Worm (Caenorhabditis elegans) whole organism, late embryonic: ENCODE results near the gene sma-5.

Source experiments
- F13H6.1 ChIP-seq: sonication (generic microtip); optimal IDR thresholded peaks from 2 replicates; lab custom pipeline; 2016; ENCODE audit warnings: missing genetic modification characterization, missing compliant biosample characterization
- K09A11.1 ChIP-seq: sonication (generic microtip); optimal IDR thresholded peaks from 2 replicates; lab custom pipeline; 2017; ENCODE audit warnings: antibody characterized with exemption, mild to moderate bottlenecking, missing genetic modification characterization, missing compliant biosample characterization; ENCODE audit not compliant: insufficient read depth
- Y22D7AL.16 ChIP-seq: sonication (generic microtip); optimal IDR thresholded peaks from 2 replicates; lab custom pipeline; 2016; ENCODE audit warnings: missing genetic modification characterization, missing compliant biosample characterization
- ama-1 ChIP-seq: fragments of 150-350 bp; optimal IDR thresholded peaks from 2 replicates; lab custom pipeline; 2014
- ceh-22 ChIP-seq: sonication (generic microtip); optimal IDR thresholded peaks from 2 replicates; lab custom pipeline; 2017; ENCODE audit warnings: missing biosample characterization, missing genetic modification characterization
- ceh-24 ChIP-seq: sonication (generic microtip); optimal IDR thresholded peaks from 2 replicates; lab custom pipeline; 2016; ENCODE audit warnings: mild to moderate bottlenecking, missing genetic modification characterization, missing compliant biosample characterization
- ceh-30 ChIP-seq: fragments of 150-350 bp; optimal IDR thresholded peaks from 2 replicates; lab custom pipeline; 2014; ENCODE audit warnings: missing biosample characterization, missing genetic modification characterization
- ceh-31 ChIP-seq: sonication (generic microtip); optimal IDR thresholded peaks from 2 replicates; lab custom pipeline; 2016; ENCODE audit warnings: missing genetic modification characterization, missing compliant biosample characterization
- ceh-34 ChIP-seq: sonication (generic microtip); optimal IDR thresholded peaks from 2 replicates; lab custom pipeline; 2016; ENCODE audit warnings: mild to moderate bottlenecking, missing genetic modification characterization, missing compliant biosample characterization
- ceh-45 ChIP-seq: fragments of 200-800 bp; sonication (Bioruptor generic); IDR thresholded peaks from 2 replicates; pipeline ENCODE4 v1.3.6; 2022; ENCODE audit warnings: missing genetic modification reagents, missing genetic modification characterization, missing compliant biosample characterization
- ceh-48 ChIP-seq: sonication (generic microtip); optimal IDR thresholded peaks from 2 replicates; lab custom pipeline; 2016; ENCODE audit warnings: missing genetic modification characterization, inconsistent platforms, missing compliant biosample characterization
- ceh-9 ChIP-seq: sonication (generic microtip); optimal IDR thresholded peaks from 2 replicates; lab custom pipeline; 2016; ENCODE audit warnings: mild to moderate bottlenecking, missing genetic modification characterization, inconsistent platforms, missing compliant biosample characterization
- dve-1 ChIP-seq: sonication (generic microtip); optimal IDR thresholded peaks from 2 replicates; lab custom pipeline; 2017; ENCODE audit warnings: antibody characterized with exemption, mild to moderate bottlenecking, missing genetic modification characterization, missing compliant biosample characterization
- elt-2 ChIP-seq: sonication (generic microtip); optimal IDR thresholded peaks from 2 replicates; lab custom pipeline; 2016; ENCODE audit warnings: missing genetic modification reagents, missing genetic modification characterization, missing compliant biosample characterization
- eyg-1 ChIP-seq: sonication (generic microtip); optimal IDR thresholded peaks from 2 replicates; lab custom pipeline; 2016; ENCODE audit warnings: missing genotype, missing genetic modification characterization, missing compliant biosample characterization
- fkh-10 ChIP-seq: fragments of 150-350 bp; optimal IDR thresholded peaks from 2 replicates; lab custom pipeline; 2014; ENCODE audit warnings: missing biosample characterization, missing genetic modification reagents, missing genetic modification characterization
- fkh-6 ChIP-seq: sonication (generic microtip); optimal IDR thresholded peaks from 2 replicates; lab custom pipeline; 2016; ENCODE audit warnings: missing genetic modification characterization, missing compliant biosample characterization
- gmeb-2 ChIP-seq: sonication (generic microtip); optimal IDR thresholded peaks from 2 replicates; lab custom pipeline; 2016; ENCODE audit warnings: missing genetic modification characterization, inconsistent platforms, missing compliant biosample characterization
- hlh-15 ChIP-seq: sonication (generic microtip); optimal IDR thresholded peaks from 2 replicates; lab custom pipeline; 2016; ENCODE audit warnings: missing genetic modification characterization, missing compliant biosample characterization
- hlh-6 ChIP-seq: sonication (generic microtip); optimal IDR thresholded peaks from 2 replicates; lab custom pipeline; 2016; ENCODE audit warnings: missing genotype, missing genetic modification characterization, missing compliant biosample characterization
- hlh-8 ChIP-seq: sonication (generic microtip); optimal IDR thresholded peaks from 2 replicates; lab custom pipeline; 2016; ENCODE audit warnings: missing genotype, missing genetic modification characterization, missing compliant biosample characterization
- madf-2 ChIP-seq: sonication (generic microtip); optimal IDR thresholded peaks from 2 replicates; lab custom pipeline; 2017; ENCODE audit warnings: missing genetic modification characterization, missing compliant biosample characterization
- mec-3 ChIP-seq: sonication (generic microtip); optimal IDR thresholded peaks from 2 replicates; lab custom pipeline; 2016; ENCODE audit warnings: borderline replicate concordance, missing genetic modification characterization, missing compliant biosample characterization
- nfya-1 ChIP-seq: sonication (generic microtip); optimal IDR thresholded peaks from 2 replicates; lab custom pipeline; 2017; ENCODE audit warnings: missing genetic modification characterization, mild to moderate bottlenecking, missing compliant biosample characterization, antibody characterized with exemption, moderate library complexity
- npax-4 ChIP-seq: sonication (generic microtip); optimal IDR thresholded peaks from 2 replicates; lab custom pipeline; 2016; ENCODE audit warnings: missing genetic modification characterization, missing compliant biosample characterization
- odd-2 ChIP-seq: sonication (generic microtip); optimal IDR thresholded peaks from 2 replicates; lab custom pipeline; 2017; ENCODE audit warnings: antibody characterized with exemption, mild to moderate bottlenecking, missing genetic modification characterization, missing compliant biosample characterization
- pag-3 ChIP-seq: sonication (generic microtip); optimal IDR thresholded peaks from 2 replicates; lab custom pipeline; 2016; ENCODE audit warnings: missing compliant biosample characterization, missing genetic modification characterization, borderline replicate concordance
- pat-9 ChIP-seq: fragments of 200-800 bp; sonication (Bioruptor generic); optimal IDR thresholded peaks from 2 replicates; lab custom pipeline; 2018; ENCODE audit warnings: mild to moderate bottlenecking, missing genetic modification characterization, moderate library complexity, missing compliant biosample characterization
- pax-1 ChIP-seq: fragments of 150-350 bp; optimal IDR thresholded peaks from 2 replicates; lab custom pipeline; 2014; ENCODE audit warnings: missing biosample characterization, missing genetic modification characterization
- pha-2 ChIP-seq: sonication (generic microtip); optimal IDR thresholded peaks from 2 replicates; lab custom pipeline; 2017; ENCODE audit warnings: mild to moderate bottlenecking, missing genetic modification characterization, missing compliant biosample characterization
- pqm-1 ChIP-seq: sonication (generic microtip); optimal IDR thresholded peaks from 2 replicates; lab custom pipeline; 2016; ENCODE audit warnings: missing genetic modification characterization, missing compliant biosample characterization
- pros-1 ChIP-seq: fragments of 150-350 bp; optimal IDR thresholded peaks from 2 replicates; lab custom pipeline; 2014; ENCODE audit warnings: missing biosample characterization, missing genetic modification reagents, missing genetic modification characterization
- ref-2 ChIP-seq: sonication (generic microtip); optimal IDR thresholded peaks from 2 replicates; lab custom pipeline; 2016; ENCODE audit warnings: missing genetic modification characterization, missing compliant biosample characterization
- rnt-1 ChIP-seq: sonication (generic microtip); optimal IDR thresholded peaks from 2 replicates; lab custom pipeline; 2016; ENCODE audit warnings: missing genetic modification characterization, missing compliant biosample characterization
- sox-2 ChIP-seq: fragments of 200-800 bp; sonication (Bioruptor generic); IDR thresholded peaks from 2 replicates; pipeline ENCODE4 v1.3.6; 2022; ENCODE audit warnings: missing genetic modification reagents, missing genetic modification characterization, missing compliant biosample characterization
- sox-4 ChIP-seq: sonication (generic microtip); optimal IDR thresholded peaks from 2 replicates; lab custom pipeline; 2017; ENCODE audit warnings: mild to moderate bottlenecking, missing genetic modification characterization, inconsistent platforms, missing compliant biosample characterization
- syd-9 ChIP-seq: sonication (generic microtip); optimal IDR thresholded peaks from 2 replicates; lab custom pipeline; 2016; ENCODE audit warnings: mild to moderate bottlenecking, missing genetic modification characterization, moderate library complexity, missing compliant biosample characterization
- ttx-3 ChIP-seq: sonication (generic microtip); optimal IDR thresholded peaks from 2 replicates; lab custom pipeline; 2016; ENCODE audit warnings: missing genetic modification reagents, missing genetic modification characterization, missing compliant biosample characterization
- unc-3 ChIP-seq, 2 experiments: fragments of 200-800 bp in 1 of 2; sonication (Bioruptor generic) in 1 of 2; sonication (generic microtip) in 1 of 2; conservative IDR thresholded peaks in 1 of 2; optimal IDR thresholded peaks in 1 of 2; 2 replicates each; pipeline versions ENCODE4 v1.3.6 to Lab custom; 2016 to 2022; ENCODE audit warnings: missing compliant biosample characterization in 2 of 2, missing genetic modification characterization in 2 of 2, missing genetic modification reagents in 1 of 2
- unc-86 ChIP-seq: sonication (generic microtip); optimal IDR thresholded peaks from 2 replicates; lab custom pipeline; 2016; ENCODE audit warnings: missing genetic modification characterization, missing compliant biosample characterization
- zip-5 ChIP-seq: sonication (generic microtip); optimal IDR thresholded peaks from 2 replicates; lab custom pipeline; 2016; ENCODE audit warnings: missing genetic modification characterization, missing compliant biosample characterization
- ztf-16 ChIP-seq: sonication (generic microtip); optimal IDR thresholded peaks from 2 replicates; lab custom pipeline; 2017; ENCODE audit warnings: missing genetic modification characterization, missing compliant biosample characterization

sma-5 gene

DNA sequence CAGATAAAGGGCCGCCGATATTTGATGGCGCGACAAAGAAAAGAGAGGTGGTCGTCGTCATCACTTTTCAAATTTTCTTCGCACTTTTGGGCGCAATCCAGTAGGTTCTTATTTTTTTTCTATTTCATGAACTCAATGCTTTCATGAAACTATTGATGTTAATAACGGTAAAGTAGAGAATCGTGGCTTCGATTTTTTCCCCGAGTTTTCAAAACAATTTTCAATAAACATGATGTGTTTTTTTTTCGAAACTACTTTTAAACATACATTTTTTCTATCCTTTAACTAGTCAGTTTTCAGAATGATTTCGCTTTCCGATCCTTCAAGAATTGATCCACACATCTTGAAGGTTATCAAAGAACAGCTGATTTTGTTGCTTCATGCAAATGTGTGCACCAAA is 19.5 kb downstream of the sma-5 start, which contains the start of gene C49F5.5:
Gene C49F5.5, plus strand, starts transcription at position 301 of the 400 bp plus-strand sequence.
- no peak for TF ChIP-seq elt-2 (tag; lab: Kevin White, UChicago)
- TF ChIP-seq pax-1 (tag; lab: Kevin White, UChicago): no peak
- TF ChIP-seq ceh-31 (tag; lab: Kevin White, UChicago): no peak
- TF ChIP-seq gmeb-2: no peak
- no peak for TF ChIP-seq hlh-8 (tag; lab: Kevin White, UChicago)
- no peak for TF ChIP-seq ztf-16
- TF ChIP-seq pha-2 (tag; lab: Kevin White, UChicago): no peak
- no peak for TF ChIP-seq npax-4 (tag; lab: Kevin White, UChicago)
- TF ChIP-seq Y22D7AL.16 (tag; lab: Kevin White, UChicago): no peak

- TF ChIP-seq pag-3 (tag; lab: Kevin White, UChicago): no peak
- TF ChIP-seq syd-9 (tag; lab: Kevin White, UChicago): no peak
- no peak for TF ChIP-seq ceh-24 (tag; lab: Kevin White, UChicago)
- no peak for TF ChIP-seq hlh-8 (tag; lab: Kevin White, UChicago)
- no peak for TF ChIP-seq ama-1 (lab: Kevin White, UChicago)
- TF ChIP-seq madf-2 (tag; lab: Kevin White, UChicago): no peak
- no peak for TF ChIP-seq zip-5 (tag; lab: Kevin White, UChicago)
- TF ChIP-seq ceh-48 (tag; lab: Kevin White, UChicago): no peak
- no peak for TF ChIP-seq fkh-6 (tag; lab: Kevin White, UChicago)
- TF ChIP-seq ceh-31 (tag; lab: Kevin White, UChicago): no peak
- no peak for TF ChIP-seq ref-2 (tag; lab: Kevin White, UChicago)
- no peak for TF ChIP-seq unc-3 (GFP tag; conservative IDR thresholded peaks at IDR 0.05; lab: Robert Waterston, UW)
- no peak for TF ChIP-seq unc-3 (tag; optimal IDR thresholded peaks at IDR 0.05; lab: Kevin White, UChicago)
- TF ChIP-seq F13H6.1 (tag; lab: Kevin White, UChicago): no peak
- TF ChIP-seq hlh-6: no peak
- TF ChIP-seq dve-1: no peak
- TF ChIP-seq rnt-1: no peak
- no peak for TF ChIP-seq hlh-15 (tag; lab: Kevin White, UChicago)
- no peak for TF ChIP-seq ceh-30 (tag; lab: Kevin White, UChicago)
- TF ChIP-seq unc-86: no peak
- TF ChIP-seq odd-2: no peak
Measured at ce11 chrX:11983576-11984061, 21.7 kb downstream of the sma-5 start, which contains the start of gene C49F5.3. C49F5.3 (minus strand) TSS chrX:11983626.

DNA sequence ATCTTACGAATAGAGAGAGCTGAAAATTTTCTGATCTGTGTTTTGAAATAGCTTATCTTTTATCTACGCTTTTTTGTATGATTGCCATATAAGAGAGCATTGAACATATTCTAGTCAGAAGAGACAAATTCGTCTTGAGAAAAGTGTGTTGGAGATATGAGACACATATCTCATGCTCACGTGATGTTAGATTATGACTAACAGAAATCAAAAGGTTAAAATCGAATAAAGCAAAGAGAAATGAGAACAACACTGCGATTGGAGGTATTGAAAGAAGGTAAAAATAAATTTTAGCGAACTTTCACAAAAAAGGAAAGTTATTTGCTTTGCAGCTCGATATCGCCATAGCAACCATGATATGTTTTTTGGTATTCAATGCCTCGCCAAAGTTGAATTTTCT is 23.3 kb downstream of the sma-5 start, which contains the start of gene nhr-167:
Gene nhr-167, minus strand, starts transcription at position 21 of the 400 bp plus-strand sequence.
- no peak for TF ChIP-seq mec-3 (tag; lab: Kevin White, UChicago)
- no peak for TF ChIP-seq ceh-34 (tag; lab: Kevin White, UChicago)
- TF ChIP-seq ceh-30 (tag; lab: Kevin White, UChicago): no peak
- TF ChIP-seq ttx-3 (tag; lab: Kevin White, UChicago): no peak
- TF ChIP-seq pat-9 (tag; lab: Kevin White, UChicago): no peak

DNA sequence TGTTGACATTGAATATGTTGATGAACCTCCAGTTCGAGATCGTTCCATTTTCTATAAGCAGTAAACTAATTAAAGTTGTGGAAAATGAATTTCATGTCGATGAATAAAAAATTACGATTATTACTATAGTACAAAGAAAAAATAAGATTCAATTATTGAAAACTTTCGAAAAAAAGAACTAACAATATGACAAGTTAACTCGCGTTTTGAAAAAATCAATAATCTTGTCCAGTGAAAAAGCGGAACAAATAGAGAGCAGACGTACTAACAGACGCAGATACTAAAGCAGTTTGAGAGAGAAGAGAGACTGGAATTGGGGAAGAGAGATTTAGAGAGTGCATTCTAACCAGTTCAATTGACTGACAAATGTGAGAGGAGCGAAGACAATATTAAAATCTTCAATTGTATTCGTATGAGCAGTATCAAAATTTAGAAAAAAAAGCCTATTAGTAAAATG is 30.7 kb downstream of the sma-5 start, which contains the start of gene set-6:
Gene set-6, minus strand, starts transcription at position 51 of the 457 bp plus-strand sequence.
- TF ChIP-seq pros-1: no peak
- TF ChIP-seq ceh-30 (tag; lab: Kevin White, UChicago): no peak
- TF ChIP-seq ceh-48 (tag; lab: Kevin White, UChicago): peak; percentile 84
- TF ChIP-seq nfya-1 (tag; lab: Kevin White, UChicago): peak; percentile 8
- no peak for TF ChIP-seq mec-3 (tag; lab: Kevin White, UChicago)

DNA sequence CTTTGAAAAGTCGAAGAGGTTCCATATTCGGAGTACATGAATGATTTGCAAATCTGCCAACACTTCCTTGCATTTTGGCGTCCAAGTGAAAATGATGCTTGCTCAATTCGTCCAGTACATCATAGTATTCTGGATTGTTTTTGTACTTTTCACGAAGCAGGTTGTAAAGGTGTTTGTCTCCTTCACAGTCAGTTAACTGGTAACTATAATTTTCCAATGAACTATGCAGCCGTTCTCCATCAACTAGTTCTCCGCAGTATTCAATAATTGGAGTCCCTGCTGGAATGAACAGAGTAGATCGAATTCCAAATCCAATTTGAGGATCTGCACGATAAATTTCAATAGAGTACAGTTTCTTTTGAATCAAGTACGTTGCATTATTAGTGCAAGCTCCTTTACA is 34.0 kb downstream of the sma-5 start:
- TF ChIP-seq ref-2 (tag; lab: Kevin White, UChicago): no peak
- no peak for TF ChIP-seq sox-2
- no peak for TF ChIP-seq npax-4 (tag; lab: Kevin White, UChicago)
- TF ChIP-seq syd-9 (tag; lab: Kevin White, UChicago): no peak
- no peak for TF ChIP-seq zip-5 (tag; lab: Kevin White, UChicago)
- no peak for TF ChIP-seq K09A11.1
- no peak for TF ChIP-seq ceh-22 (tag; lab: Kevin White, UChicago)
- TF ChIP-seq pqm-1: no peak
- TF ChIP-seq ceh-9 (tag; lab: Kevin White, UChicago): no peak
- TF ChIP-seq pat-9 (tag; lab: Kevin White, UChicago): no peak
- no peak for TF ChIP-seq sox-4 (tag; lab: Kevin White, UChicago)
- TF ChIP-seq nfya-1 (tag; lab: Kevin White, UChicago): no peak
- TF ChIP-seq ceh-45 (GFP tag; lab: Robert Waterston, UW): no peak
- TF ChIP-seq fkh-10 (GFP tag; lab: Kevin White, UChicago): no peak
- no peak for TF ChIP-seq dve-1
- no peak for TF ChIP-seq eyg-1 (tag; lab: Kevin White, UChicago)
- no peak for TF ChIP-seq ztf-16
- TF ChIP-seq ama-1 (lab: Kevin White, UChicago): no peak
- no peak for TF ChIP-seq rnt-1
